Worm (Caenorhabditis elegans) whole organism, L3 larva: ENCODE data around the gene smu-2.
A peak's percentile ranks its signal among the peaks of the same experiment; 100 is the strongest.

ENCODE experiments used
- R02D3.7 ChIP-seq: fragments of 150-350 bp; optimal IDR thresholded peaks from 2 replicates; lab custom pipeline; 2014; ENCODE audit warnings: missing biosample characterization, missing genetic modification characterization
- aly-2 ChIP-seq: fragments of 150-350 bp; optimal IDR thresholded peaks from 2 replicates; lab custom pipeline; 2014; ENCODE audit warnings: missing biosample characterization, missing genetic modification characterization
- ceh-82 ChIP-seq: fragments of 150-350 bp; optimal IDR thresholded peaks from 2 replicates; lab custom pipeline; 2014; ENCODE audit warnings: missing biosample characterization, missing genetic modification characterization
- ceh-9 ChIP-seq: sonication (generic microtip); optimal IDR thresholded peaks from 2 replicates; lab custom pipeline; 2018; ENCODE audit warnings: missing biosample characterization, missing genetic modification characterization
- daf-12 ChIP-seq: fragments of 150-350 bp; optimal IDR thresholded peaks from 2 replicates; lab custom pipeline; 2014; ENCODE audit warnings: missing biosample characterization, missing genetic modification reagents, missing genetic modification characterization
- egl-27 ChIP-seq: sonication (generic microtip); optimal IDR thresholded peaks from 4 replicates; lab custom pipeline; 2017; ENCODE audit warnings: missing biosample characterization, missing genetic modification reagents, missing genetic modification characterization
- egl-5 ChIP-seq: fragments of 150-350 bp; optimal IDR thresholded peaks from 2 replicates; lab custom pipeline; 2017; ENCODE audit warnings: missing biosample characterization, missing genetic modification reagents, missing genetic modification characterization, inconsistent platforms
- elt-1 ChIP-seq: fragments of 150-350 bp; optimal IDR thresholded peaks from 2 replicates; lab custom pipeline; 2014; ENCODE audit warnings: missing biosample characterization, missing genetic modification characterization
- fkh-2 ChIP-seq: fragments of 150-350 bp; optimal IDR thresholded peaks from 2 replicates; lab custom pipeline; 2014; ENCODE audit warnings: missing biosample characterization, missing genetic modification reagents, missing genetic modification characterization
- hmg-11 ChIP-seq: sonication (generic microtip); optimal IDR thresholded peaks from 2 replicates; lab custom pipeline; 2016; ENCODE audit warnings: missing genetic modification characterization, missing compliant biosample characterization
- jun-1 ChIP-seq: fragments of 150-350 bp; optimal IDR thresholded peaks from 2 replicates; lab custom pipeline; 2014; ENCODE audit warnings: missing biosample characterization, missing genetic modification reagents, missing genetic modification characterization
- lin-15B ChIP-seq: fragments of 150-350 bp; optimal IDR thresholded peaks from 2 replicates; lab custom pipeline; 2014; ENCODE audit warnings: missing biosample characterization, missing genetic modification characterization
- lin-39 ChIP-seq: fragments of 150-350 bp; optimal IDR thresholded peaks from 2 replicates; lab custom pipeline; 2018; ENCODE audit warnings: missing biosample characterization, missing genetic modification reagents, missing genetic modification characterization
- lsy-12 ChIP-seq: sonication (generic microtip); optimal IDR thresholded peaks from 2 replicates; lab custom pipeline; 2016; ENCODE audit warnings: mild to moderate bottlenecking, missing genetic modification characterization, missing compliant biosample characterization
- mdl-1 ChIP-seq: fragments of 150-350 bp; optimal IDR thresholded peaks from 2 replicates; lab custom pipeline; 2014; ENCODE audit warnings: missing biosample characterization, missing genetic modification characterization
- mml-1 ChIP-seq: fragments of 150-350 bp; sonication (generic microtip); optimal IDR thresholded peaks from 3 replicates; lab custom pipeline; 2014; ENCODE audit warnings: missing biosample characterization, missing genetic modification characterization
- nfya-1 ChIP-seq: sonication (generic microtip); optimal IDR thresholded peaks from 2 replicates; lab custom pipeline; 2017; ENCODE audit warnings: missing genetic modification characterization, mild to moderate bottlenecking, missing compliant biosample characterization, antibody characterized with exemption, moderate library complexity; ENCODE audit not compliant: insufficient read depth
- nhr-11 ChIP-seq: fragments of 150-350 bp; optimal IDR thresholded peaks from 2 replicates; lab custom pipeline; 2014; ENCODE audit warnings: missing biosample characterization, missing genetic modification characterization
- nhr-12 ChIP-seq: fragments of 150-350 bp; optimal IDR thresholded peaks from 2 replicates; lab custom pipeline; 2014; ENCODE audit warnings: missing biosample characterization, missing genetic modification characterization
- nhr-23 ChIP-seq: fragments of 150-350 bp; optimal IDR thresholded peaks from 2 replicates; lab custom pipeline; 2014; ENCODE audit warnings: missing biosample characterization, missing genetic modification reagents, missing genetic modification characterization
- nhr-237 ChIP-seq: fragments of 150-350 bp; optimal IDR thresholded peaks from 2 replicates; lab custom pipeline; 2014; ENCODE audit warnings: missing biosample characterization, missing genetic modification characterization
- nhr-25 ChIP-seq: sonication (generic microtip); optimal IDR thresholded peaks from 2 replicates; lab custom pipeline; 2017; ENCODE audit warnings: missing biosample characterization, missing genetic modification characterization
- nhr-28 ChIP-seq: fragments of 150-350 bp; optimal IDR thresholded peaks from 2 replicates; lab custom pipeline; 2014; ENCODE audit warnings: missing biosample characterization, missing genetic modification characterization
- nhr-43 ChIP-seq: sonication (generic microtip); optimal IDR thresholded peaks from 2 replicates; lab custom pipeline; 2016; ENCODE audit warnings: mild to moderate bottlenecking, missing genetic modification characterization, missing compliant biosample characterization; ENCODE audit not compliant: poor library complexity, severe bottlenecking
- nhr-67 ChIP-seq: fragments of 150-350 bp; optimal IDR thresholded peaks from 2 replicates; lab custom pipeline; 2014; ENCODE audit warnings: missing biosample characterization, missing genetic modification characterization
- nhr-76 ChIP-seq: fragments of 150-350 bp; sonication (generic microtip); optimal IDR thresholded peaks from 5 replicates; lab custom pipeline; 2014; ENCODE audit warnings: missing biosample characterization, missing genetic modification characterization
- pha-4 ChIP-seq: fragments of 150-350 bp; optimal IDR thresholded peaks from 2 replicates; lab custom pipeline; 2014; ENCODE audit warnings: missing biosample characterization, missing genetic modification reagents, missing genetic modification characterization
- sea-2 ChIP-seq: fragments of 150-350 bp; sonication (generic microtip); optimal IDR thresholded peaks from 4 replicates; lab custom pipeline; 2014; ENCODE audit warnings: missing biosample characterization, missing genetic modification reagents, missing genetic modification characterization
- snpc-4 ChIP-seq: fragments of 150-350 bp; optimal IDR thresholded peaks from 2 replicates; lab custom pipeline; 2014; ENCODE audit warnings: missing biosample characterization, missing genetic modification characterization
- tbx-2 ChIP-seq: sonication (generic microtip); optimal IDR thresholded peaks from 2 replicates; lab custom pipeline; 2016; ENCODE audit warnings: mild to moderate bottlenecking, missing genetic modification characterization, missing compliant biosample characterization
- unc-39 ChIP-seq: sonication (generic microtip); optimal IDR thresholded peaks from 4 replicates; lab custom pipeline; 2017; ENCODE audit warnings: missing biosample characterization, missing genetic modification characterization
- unc-62 ChIP-seq: fragments of 150-350 bp; sonication (generic microtip); optimal IDR thresholded peaks from 4 replicates; lab custom pipeline; 2014; ENCODE audit warnings: missing biosample characterization, missing genetic modification reagents, missing genetic modification characterization
- zag-1 ChIP-seq: fragments of 150-350 bp; optimal IDR thresholded peaks from 2 replicates; lab custom pipeline; 2014; ENCODE audit warnings: missing biosample characterization, missing genetic modification characterization
- ztf-11 ChIP-seq: fragments of 150-350 bp; optimal IDR thresholded peaks from 2 replicates; lab custom pipeline; 2014; ENCODE audit warnings: missing biosample characterization, missing genetic modification characterization
- ztf-4 ChIP-seq: fragments of 150-350 bp; optimal IDR thresholded peaks from 2 replicates; lab custom pipeline; 2014; ENCODE audit warnings: missing biosample characterization, missing genetic modification characterization

smu-2 gene

ce11 chrII:3523547-3523946, 41.3 kb downstream of the smu-2 start:
- peak; percentile 33 for TF ChIP-seq nhr-43
- peak; percentile 14 for TF ChIP-seq R02D3.7 (tag; lab: Kevin White, UChicago)
- peak; percentile 70 for TF ChIP-seq nhr-23 (tag; lab: Kevin White, UChicago)
- peak; percentile 49 for TF ChIP-seq pha-4 (tag; lab: Kevin White, UChicago)
- peak; percentile 52 for TF ChIP-seq lin-39 (tag; lab: Kevin White, UChicago)
- TF ChIP-seq snpc-4 (tag; lab: Kevin White, UChicago) = peak; percentile 2
- TF ChIP-seq nhr-11 (tag; lab: Kevin White, UChicago) = peak; percentile 42
- TF ChIP-seq lin-15B (tag; lab: Kevin White, UChicago) = peak; percentile 83
- TF ChIP-seq nfya-1 = peak; percentile 75

DNA sequence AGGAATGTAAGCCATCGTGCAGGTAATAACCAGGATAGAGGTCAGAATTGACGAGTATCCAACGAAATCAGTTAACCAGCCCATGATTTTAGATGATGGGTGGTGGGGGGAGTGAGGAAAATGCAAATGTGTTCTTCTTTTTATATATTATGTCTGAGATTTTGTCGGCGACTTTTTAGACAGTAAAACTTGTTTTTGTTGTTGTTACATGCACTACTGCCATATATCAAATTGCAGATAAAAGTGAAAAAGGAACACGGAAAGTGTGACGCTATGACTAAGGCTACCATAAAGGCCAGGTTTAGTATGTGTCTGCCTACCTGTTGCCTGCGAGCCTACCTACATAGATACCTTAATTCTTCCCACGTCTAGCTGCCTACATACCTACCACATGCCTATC, 41.9 kb downstream of the smu-2 start, which contains the start of gene col-72:
col-72 (minus strand) TSS at position 101 of the 400 bp plus-strand sequence.
- TF ChIP-seq ztf-11 (tag; lab: Kevin White, UChicago) (no peak), lin-15B (tag; lab: Kevin White, UChicago) (no peak), daf-12 (tag; lab: Kevin White, UChicago) (no peak), R02D3.7 (tag; lab: Kevin White, UChicago) (no peak), elt-1 (tag; lab: Kevin White, UChicago) (no peak), nhr-28 (tag; lab: Kevin White, UChicago) (no peak)

ce11 chrII:3527460-3527859, 45.3 kb downstream of the smu-2 start:
- TF ChIP-seq pha-4 (tag; lab: Kevin White, UChicago) = no peak
- no peak for TF ChIP-seq aly-2 (tag; lab: Kevin White, UChicago)
- no peak for TF ChIP-seq daf-12 (tag; lab: Kevin White, UChicago)
- no peak for TF ChIP-seq lsy-12 (tag; lab: Kevin White, UChicago)
- TF ChIP-seq nhr-25 = no peak
- TF ChIP-seq hmg-11 (tag; lab: Kevin White, UChicago) = no peak
- no peak for TF ChIP-seq unc-39 (tag; lab: Kevin White, UChicago)
- no peak for TF ChIP-seq snpc-4 (tag; lab: Kevin White, UChicago)
- TF ChIP-seq elt-1 (tag; lab: Kevin White, UChicago) = no peak
- TF ChIP-seq tbx-2 (tag; lab: Kevin White, UChicago) = no peak
- no peak for TF ChIP-seq nhr-43
- TF ChIP-seq lin-15B (tag; lab: Kevin White, UChicago) = no peak
- TF ChIP-seq nhr-67 = no peak
- TF ChIP-seq ceh-9 = no peak
- TF ChIP-seq mdl-1 (tag; lab: Kevin White, UChicago) = no peak
- no peak for TF ChIP-seq ceh-82 (tag; lab: Kevin White, UChicago)
- no peak for TF ChIP-seq nhr-76
- TF ChIP-seq egl-27 = no peak
- no peak for TF ChIP-seq jun-1 (tag; lab: Kevin White, UChicago)

ce11 chrII:3528256-3528655, 46.0 kb downstream of the smu-2 start, which contains the start of gene ncs-6:
ncs-6 (minus strand) TSS chrII:3528516.
- TF ChIP-seq ztf-4 (tag; lab: Kevin White, UChicago) (no peak), egl-5 (tag; lab: Kevin White, UChicago) (no peak), fkh-2 (tag; lab: Kevin White, UChicago) (no peak), nhr-25 (no peak), sea-2 (GFP tag; lab: Kevin White, UChicago) (no peak), unc-39 (tag; lab: Kevin White, UChicago) (no peak), lin-39 (tag; lab: Kevin White, UChicago) (no peak), ceh-82 (tag; lab: Kevin White, UChicago) (no peak), nhr-23 (tag; lab: Kevin White, UChicago) (no peak), nhr-12 (tag; lab: Kevin White, UChicago) (no peak), nhr-237 (tag; lab: Kevin White, UChicago) (no peak), mml-1 (tag; lab: Kevin White, UChicago) (no peak), snpc-4 (tag; lab: Kevin White, UChicago) (no peak), unc-62 (GFP tag; lab: Kevin White, UChicago) (no peak), zag-1 (tag; lab: Kevin White, UChicago) (no peak), lsy-12 (tag; lab: Kevin White, UChicago) (no peak), elt-1 (tag; lab: Kevin White, UChicago) (no peak), tbx-2 (tag; lab: Kevin White, UChicago) (no peak)
